Worm (Caenorhabditis elegans) whole organism, mixed stage, embryonic: Measurements from ENCODE around the gene ZK354.9.

Experiments used
- M03D4.4 ChIP-seq: sonication (generic microtip); optimal IDR thresholded peaks from 2 replicates; lab custom pipeline; 2017; ENCODE audit warnings: mild to moderate bottlenecking, missing genetic modification characterization, missing compliant biosample characterization
- blmp-1 ChIP-seq: fragments of 150-350 bp; optimal IDR thresholded peaks from 2 replicates; lab custom pipeline; 2014; ENCODE audit warnings: missing biosample characterization, missing genetic modification characterization
- elt-1 ChIP-seq: sonication (generic microtip); optimal IDR thresholded peaks from 2 replicates; lab custom pipeline; 2017; ENCODE audit warnings: missing genetic modification characterization, mild to moderate bottlenecking, missing compliant biosample characterization, antibody characterized with exemption, moderate library complexity, borderline replicate concordance; ENCODE audit not compliant: insufficient read depth
- sem-2 ChIP-seq: fragments of 200-800 bp; sonication (Bioruptor generic); optimal IDR thresholded peaks from 2 replicates; lab custom pipeline; 2018; ENCODE audit warnings: mild to moderate bottlenecking, missing genetic modification characterization, missing compliant biosample characterization
- unc-62 ChIP-seq: fragments of 150-350 bp; optimal IDR thresholded peaks from 2 replicates; lab custom pipeline; 2014; ENCODE audit warnings: missing biosample characterization, missing genetic modification reagents, missing genetic modification characterization

DNA sequence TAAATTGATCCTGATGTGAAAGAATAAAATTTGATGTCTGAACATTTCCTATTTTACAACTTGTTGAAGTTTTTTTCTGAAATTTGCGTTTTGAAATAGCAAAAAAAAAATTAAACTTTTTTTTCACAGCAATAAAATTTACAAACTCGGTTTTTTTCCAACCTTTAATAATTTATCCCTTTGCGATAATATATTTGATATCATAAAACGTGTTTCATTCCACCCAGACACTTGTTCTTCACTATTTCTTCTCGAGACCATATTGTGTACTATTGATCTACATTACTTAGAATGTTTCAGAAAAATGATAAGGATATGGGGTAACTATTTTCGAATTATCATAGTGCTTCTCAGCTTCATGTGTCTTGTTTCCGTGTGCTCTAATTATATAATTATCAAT, 18.2 kb upstream of the ZK354.9 start, which contains the start of gene Y4C6B.4:
- TF ChIP-seq blmp-1 (tag; lab: Kevin White, UChicago), result no peak
- no peak for TF ChIP-seq unc-62 (GFP tag; lab: Kevin White, UChicago)
- no peak for TF ChIP-seq elt-1
- TF ChIP-seq M03D4.4 (tag; lab: Kevin White, UChicago), result no peak
- TF ChIP-seq sem-2 (GFP tag; lab: Kevin White, UChicago), result no peak
